Worm (Caenorhabditis elegans) whole organism, late embryonic: ENCODE measurements around the gene hrpl-1.

Source experiments
- ama-1 ChIP-seq: fragments of 150-350 bp; optimal IDR thresholded peaks from 2 replicates; lab custom pipeline; 2014
- ceh-34 ChIP-seq: sonication (generic microtip); optimal IDR thresholded peaks from 2 replicates; lab custom pipeline; 2016; ENCODE audit warnings: mild to moderate bottlenecking, missing genetic modification characterization, missing compliant biosample characterization
- elt-4 ChIP-seq: sonication (generic microtip); optimal IDR thresholded peaks from 2 replicates; lab custom pipeline; 2016; ENCODE audit warnings: missing genetic modification characterization, missing compliant biosample characterization
- hlh-13 ChIP-seq: fragments of 200-800 bp; sonication (Bioruptor generic); optimal IDR thresholded peaks from 2 replicates; lab custom pipeline; 2018; ENCODE audit warnings: mild to moderate bottlenecking, missing genetic modification characterization, missing compliant biosample characterization
- hlh-8 ChIP-seq: sonication (generic microtip); optimal IDR thresholded peaks from 2 replicates; lab custom pipeline; 2016; ENCODE audit warnings: missing genotype, missing genetic modification characterization, missing compliant biosample characterization
- mec-3 ChIP-seq: sonication (generic microtip); optimal IDR thresholded peaks from 2 replicates; lab custom pipeline; 2016; ENCODE audit warnings: borderline replicate concordance, missing genetic modification characterization, missing compliant biosample characterization
- pat-9 ChIP-seq: fragments of 200-800 bp; sonication (Bioruptor generic); optimal IDR thresholded peaks from 2 replicates; lab custom pipeline; 2018; ENCODE audit warnings: mild to moderate bottlenecking, missing genetic modification characterization, moderate library complexity, missing compliant biosample characterization
- pqm-1 ChIP-seq: sonication (generic microtip); optimal IDR thresholded peaks from 2 replicates; lab custom pipeline; 2016; ENCODE audit warnings: missing genetic modification characterization, missing compliant biosample characterization
- unc-55 ChIP-seq: sonication (generic microtip); optimal IDR thresholded peaks from 2 replicates; lab custom pipeline; 2017; ENCODE audit warnings: missing biosample characterization, missing genetic modification reagents, missing genetic modification characterization
- zip-5 ChIP-seq: sonication (generic microtip); optimal IDR thresholded peaks from 2 replicates; lab custom pipeline; 2016; ENCODE audit warnings: missing genetic modification characterization, missing compliant biosample characterization

- no peak for TF ChIP-seq zip-5 (tag; lab: Kevin White, UChicago)
- no peak for TF ChIP-seq hlh-13 (GFP tag; lab: Kevin White, UChicago)
- no peak for TF ChIP-seq pat-9 (tag; lab: Kevin White, UChicago)
- TF ChIP-seq ama-1 (lab: Kevin White, UChicago), result no peak
- TF ChIP-seq mec-3 (tag; lab: Kevin White, UChicago), result no peak
- TF ChIP-seq unc-55 (GFP tag; lab: Kevin White, UChicago), result no peak
- no peak for TF ChIP-seq elt-4 (tag; lab: Kevin White, UChicago)
- TF ChIP-seq ceh-34 (tag; lab: Kevin White, UChicago), result no peak
- TF ChIP-seq pqm-1, result no peak
- TF ChIP-seq hlh-8 (tag; lab: Kevin White, UChicago), result no peak
Observed at ce11 chrII:6900708-6901107, 2.2 kb downstream of the hrpl-1 start.
